Worm (Caenorhabditis elegans) whole organism, late embryonic: ENCODE data around the gene ZC262.13.

ENCODE experiments used
- ama-1 ChIP-seq: fragments of 150-350 bp; optimal IDR thresholded peaks from 2 replicates; lab custom pipeline; 2014
- nhr-232 ChIP-seq: sonication (generic microtip); optimal IDR thresholded peaks from 2 replicates; lab custom pipeline; 2016; ENCODE audit warnings: missing genetic modification characterization, missing compliant biosample characterization
- pag-3 ChIP-seq: sonication (generic microtip); optimal IDR thresholded peaks from 2 replicates; lab custom pipeline; 2016; ENCODE audit warnings: missing compliant biosample characterization, missing genetic modification characterization, borderline replicate concordance
- pax-1 ChIP-seq: fragments of 150-350 bp; optimal IDR thresholded peaks from 2 replicates; lab custom pipeline; 2014; ENCODE audit warnings: missing biosample characterization, missing genetic modification characterization
- tbx-2 ChIP-seq: sonication (generic microtip); optimal IDR thresholded peaks from 2 replicates; lab custom pipeline; 2016; ENCODE audit warnings: missing genetic modification characterization, missing compliant biosample characterization

DNA sequence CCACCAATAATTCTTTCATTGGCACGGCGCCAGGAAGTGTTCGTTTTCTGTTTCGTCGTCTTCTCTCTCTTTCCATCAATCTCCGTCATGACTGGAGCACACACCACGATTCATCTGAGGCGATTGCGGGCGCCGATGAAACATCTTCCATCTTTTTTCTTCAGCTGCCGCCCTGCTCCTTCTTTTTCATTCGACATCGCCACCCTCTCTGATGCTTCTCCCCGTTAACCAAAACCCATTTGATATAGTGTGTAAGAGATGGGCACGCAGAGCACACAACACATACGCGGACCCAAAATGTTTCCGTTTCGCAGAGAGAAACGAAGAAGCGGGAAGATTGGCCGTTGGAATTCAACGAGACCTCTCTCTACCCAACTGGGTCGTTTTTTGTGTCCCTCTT is 38.5 kb upstream of the ZC262.13 start:
- TF ChIP-seq pax-1 (no peak), pag-3 (no peak), tbx-2 (tag; lab: Kevin White, UChicago) (no peak), nhr-232 (tag; lab: Kevin White, UChicago) (no peak), ama-1 (lab: Kevin White, UChicago) (no peak)
